Fruit fly (Drosophila melanogaster) whole organism, embryonic: Measurements from ENCODE around the gene CG2278.

Experiments used
- Atf3 ChIP-seq: fragments of 200-800 bp; sonication (Bioruptor generic); optimal IDR thresholded peaks from 3 replicates; lab custom pipeline; 2016; ENCODE audit warnings: missing biosample characterization, missing genetic modification characterization
- Bdp1 ChIP-seq: fragments of 200-800 bp; sonication (Bioruptor generic); optimal IDR thresholded peaks from 3 replicates; lab custom pipeline; 2016; ENCODE audit warnings: missing biosample characterization, missing genetic modification characterization
- CG10565 ChIP-seq: fragments of 200-800 bp; sonication (Bioruptor generic); optimal IDR thresholded peaks from 3 replicates; lab custom pipeline; 2016; ENCODE audit warnings: missing biosample characterization, mild to moderate bottlenecking, missing genetic modification characterization
- CG12104 ChIP-seq: fragments of 200-800 bp; sonication (Bioruptor generic); optimal IDR thresholded peaks from 3 replicates; lab custom pipeline; 2016; ENCODE audit warnings: missing biosample characterization, missing genetic modification characterization
- CG1233 ChIP-seq: fragments of 200-800 bp; sonication (Bioruptor generic); optimal IDR thresholded peaks from 4 replicates; lab custom pipeline; 2018; ENCODE audit warnings: missing biosample characterization, mild to moderate bottlenecking, missing genetic modification characterization
- CG15514 ChIP-seq: fragments of 200-800 bp; sonication (Bioruptor generic); optimal IDR thresholded peaks from 3 replicates; lab custom pipeline; 2017; ENCODE audit warnings: missing biosample characterization, missing genetic modification characterization, mild to moderate bottlenecking, moderate library complexity, missing genetic modification reagents
- CG1603 ChIP-seq: fragments of 200-800 bp; sonication (Bioruptor generic); optimal IDR thresholded peaks from 2 replicates; lab custom pipeline; 2019; ENCODE audit warnings: missing biosample characterization, mild to moderate bottlenecking, missing genetic modification characterization, moderate library complexity
- CG16813 ChIP-seq: fragments of 200-800 bp; sonication (Bioruptor generic); IDR thresholded peaks from 3 replicates; pipeline ENCODE4 v1.3.6; 2022; ENCODE audit warnings: missing biosample characterization, missing genetic modification characterization; ENCODE audit not compliant: partially characterized antibody
- CG18599 ChIP-seq: fragments of 200-800 bp; sonication (Bioruptor generic); optimal IDR thresholded peaks from 3 replicates; lab custom pipeline; 2017; ENCODE audit warnings: missing biosample characterization, missing genetic modification characterization, mild to moderate bottlenecking, moderate library complexity, missing genetic modification reagents
- CG2129 ChIP-seq: fragments of 200-800 bp; sonication (Bioruptor generic); IDR thresholded peaks from 2 replicates; pipeline ENCODE4 v1.3.6; 2022; ENCODE audit warnings: missing biosample characterization, missing genetic modification characterization; ENCODE audit not compliant: partially characterized antibody
- CG31365 ChIP-seq: fragments of 200-800 bp; sonication (Bioruptor generic); optimal IDR thresholded peaks from 2 replicates; lab custom pipeline; 2018; ENCODE audit warnings: missing biosample characterization, mild to moderate bottlenecking, missing genetic modification characterization
- CG3163 ChIP-seq: fragments of 200-800 bp; sonication (Bioruptor generic); optimal IDR thresholded peaks from 3 replicates; lab custom pipeline; 2016; ENCODE audit warnings: missing biosample characterization, missing genetic modification characterization
- CG3847 ChIP-seq: fragments of 200-800 bp; sonication (Bioruptor generic); IDR thresholded peaks from 2 replicates; pipeline ENCODE4 v1.3.6; 2022; ENCODE audit warnings: missing biosample characterization, missing genetic modification characterization
- CG42726 ChIP-seq: fragments of 200-800 bp; sonication (Bioruptor generic); IDR thresholded peaks from 2 replicates; pipeline ENCODE4 v1.3.6; 2022; ENCODE audit warnings: missing biosample characterization, missing genetic modification characterization; ENCODE audit not compliant: partially characterized antibody
- CG6272 ChIP-seq: fragments of 200-800 bp; sonication (Bioruptor generic); IDR thresholded peaks from 2 replicates; pipeline ENCODE4 v1.3.6; 2022; ENCODE audit warnings: missing biosample characterization, missing genetic modification characterization
- CG7357 ChIP-seq: fragments of 200-800 bp; sonication (Bioruptor generic); IDR thresholded peaks from 3 replicates; pipeline ENCODE4 v1.3.6; 2022; ENCODE audit warnings: missing biosample characterization, missing genetic modification characterization
- CG7745 ChIP-seq: fragments of 200-800 bp; sonication (Bioruptor generic); optimal IDR thresholded peaks from 2 replicates; lab custom pipeline; 2018; ENCODE audit warnings: missing biosample characterization, mild to moderate bottlenecking, missing genetic modification characterization, moderate library complexity
- CG8765 ChIP-seq: fragments of 200-800 bp; sonication (Bioruptor generic); IDR thresholded peaks from 2 replicates; pipeline ENCODE4 v1.3.6; 2022; ENCODE audit warnings: missing biosample characterization, missing genetic modification characterization
- CG9797 ChIP-seq: fragments of 200-800 bp; sonication (Bioruptor generic); optimal IDR thresholded peaks from 3 replicates; lab custom pipeline; 2018; ENCODE audit warnings: missing biosample characterization, mild to moderate bottlenecking, missing genetic modification characterization
- CG9817 ChIP-seq: fragments of 200-800 bp; sonication (Bioruptor generic); optimal IDR thresholded peaks from 2 replicates; lab custom pipeline; 2018; ENCODE audit warnings: missing biosample characterization, mild to moderate bottlenecking, missing genetic modification characterization, moderate library complexity
- CoRest ChIP-seq: fragments of 200-800 bp; sonication (Bioruptor generic); optimal IDR thresholded peaks from 3 replicates; lab custom pipeline; 2018; ENCODE audit warnings: missing biosample characterization, mild to moderate bottlenecking, missing genetic modification characterization, moderate library complexity
- D ChIP-seq, 2 experiments: fragments of 200-800 bp in 1 of 2; fragments of >200 bp in 1 of 2; sonication (Bioruptor generic) in 1 of 2; optimal IDR thresholded peaks; 2 replicates in 1 of 2; 3 replicates in 1 of 2; lab custom pipeline; 2017; ENCODE audit warnings: mild to moderate bottlenecking in 1 of 2, missing biosample characterization in 1 of 2, missing genetic modification characterization in 1 of 2, missing genetic modification reagents in 1 of 2
- Doc2 ChIP-seq: fragments of 200-800 bp; sonication (Bioruptor generic); IDR thresholded peaks from 2 replicates; pipeline ENCODE4 v1.3.6; 2022; ENCODE audit warnings: missing biosample characterization, missing genetic modification characterization
- Doc3 ChIP-seq: fragments of 200-800 bp; sonication (Bioruptor generic); IDR thresholded peaks from 3 replicates; pipeline ENCODE4 v1.3.6; 2022; ENCODE audit warnings: missing biosample characterization, missing genetic modification characterization; ENCODE audit not compliant: partially characterized antibody
- Dref ChIP-seq: fragments of 200-800 bp; sonication (Bioruptor generic); IDR thresholded peaks from 2 replicates; pipeline ENCODE4 v1.3.6; 2022; ENCODE audit warnings: missing biosample characterization, missing genetic modification characterization
- Fer2 ChIP-seq: fragments of 200-800 bp; sonication (Bioruptor generic); optimal IDR thresholded peaks from 2 replicates; lab custom pipeline; 2018; ENCODE audit warnings: missing biosample characterization, mild to moderate bottlenecking, missing genetic modification characterization, moderate library complexity
- Med ChIP-seq: fragments of 200-800 bp; sonication (Bioruptor generic); peaks from one replicate; lab custom pipeline; 2016; ENCODE audit warnings: missing biosample characterization, missing genetic modification characterization, mild to moderate bottlenecking, inconsistent platforms, moderate library complexity
- Nf-YB ChIP-seq: fragments of 200-800 bp; sonication (Bioruptor generic); optimal IDR thresholded peaks from 3 replicates; lab custom pipeline; 2019; ENCODE audit warnings: missing biosample characterization, mild to moderate bottlenecking, missing genetic modification characterization, moderate library complexity
- Oaz ChIP-seq: fragments of 200-800 bp; sonication (Bioruptor generic); IDR thresholded peaks from 2 replicates; pipeline ENCODE4 v1.3.6; 2022; ENCODE audit warnings: missing biosample characterization, missing genetic modification characterization
- Sin3A ChIP-seq: fragments of >200 bp; optimal IDR thresholded peaks from 2 replicates; lab custom pipeline; 2018
- Vsx1 ChIP-seq: fragments of 200-800 bp; sonication (Bioruptor generic); optimal IDR thresholded peaks from 2 replicates; lab custom pipeline; 2017; ENCODE audit warnings: missing biosample characterization, mild to moderate bottlenecking, missing genetic modification characterization, missing genetic modification reagents
- az2 ChIP-seq: fragments of 200-800 bp; sonication (Bioruptor generic); optimal IDR thresholded peaks from 3 replicates; lab custom pipeline; 2016; ENCODE audit warnings: missing biosample characterization, missing genetic modification characterization
- chm ChIP-seq: fragments of 200-800 bp; sonication (Bioruptor generic); IDR thresholded peaks from 2 replicates; pipeline ENCODE4 v1.3.6; 2022; ENCODE audit warnings: missing biosample characterization, missing genetic modification characterization
- crp ChIP-seq, 2 experiments: fragments of 200-800 bp; sonication (Bioruptor generic); optimal IDR thresholded peaks; 2 replicates in 1 of 2; 3 replicates in 1 of 2; lab custom pipeline; 2017; ENCODE audit warnings: missing biosample characterization in 2 of 2, missing genetic modification characterization in 2 of 2, mild to moderate bottlenecking in 1 of 2, moderate library complexity in 1 of 2
- fd102C ChIP-seq: fragments of 200-800 bp; sonication (Bioruptor generic); optimal IDR thresholded peaks from 2 replicates; lab custom pipeline; 2018; ENCODE audit warnings: missing biosample characterization, mild to moderate bottlenecking, missing genetic modification characterization, moderate library complexity
- grn ChIP-seq: fragments of 200-800 bp; sonication (Bioruptor generic); optimal IDR thresholded peaks from 3 replicates; lab custom pipeline; 2017; ENCODE audit warnings: missing biosample characterization, missing genetic modification characterization
- jigr1 ChIP-seq: fragments of 200-800 bp; sonication (Bioruptor generic); IDR thresholded peaks from 3 replicates; pipeline ENCODE4 v1.3.6; 2022; ENCODE audit warnings: missing biosample characterization, missing genetic modification characterization
- lab ChIP-seq: fragments of 200-800 bp; sonication (Bioruptor generic); optimal IDR thresholded peaks from 3 replicates; lab custom pipeline; 2017; ENCODE audit warnings: missing biosample characterization, missing genetic modification characterization, mild to moderate bottlenecking, moderate library complexity, missing genetic modification reagents
- luna ChIP-seq: fragments of 200-800 bp; sonication (Bioruptor generic); optimal IDR thresholded peaks from 2 replicates; lab custom pipeline; 2016; ENCODE audit warnings: missing biosample characterization, missing genetic modification characterization
- mam ChIP-seq: fragments of 200-800 bp; sonication (Bioruptor generic); optimal IDR thresholded peaks from 3 replicates; lab custom pipeline; 2016; ENCODE audit warnings: missing biosample characterization, missing genetic modification characterization
- nmo ChIP-seq: fragments of 200-800 bp; sonication (Bioruptor generic); optimal IDR thresholded peaks from 2 replicates; lab custom pipeline; 2018; ENCODE audit warnings: missing biosample characterization, mild to moderate bottlenecking, missing genetic modification characterization, moderate library complexity
- nom ChIP-seq: fragments of 200-800 bp; sonication (Bioruptor generic); optimal IDR thresholded peaks from 2 replicates; lab custom pipeline; 2017; ENCODE audit warnings: missing biosample characterization, missing genetic modification characterization, mild to moderate bottlenecking, moderate library complexity, missing genetic modification reagents
- oc ChIP-seq: fragments of 200-800 bp; sonication (Bioruptor generic); optimal IDR thresholded peaks from 2 replicates; lab custom pipeline; 2018; ENCODE audit warnings: missing biosample characterization, mild to moderate bottlenecking, missing genetic modification characterization, moderate library complexity
- schlank ChIP-seq: fragments of 200-800 bp; sonication (Bioruptor generic); optimal IDR thresholded peaks from 2 replicates; lab custom pipeline; 2018; ENCODE audit warnings: missing biosample characterization, mild to moderate bottlenecking, missing genetic modification characterization
- scrt ChIP-seq: fragments of 200-800 bp; sonication (Bioruptor generic); optimal IDR thresholded peaks from 2 replicates; lab custom pipeline; 2018; ENCODE audit warnings: missing biosample characterization, mild to moderate bottlenecking, missing genetic modification characterization, moderate library complexity
- sna ChIP-seq: fragments of 200-800 bp; sonication (Bioruptor generic); IDR thresholded peaks from 2 replicates; pipeline ENCODE4 v1.3.6; 2022; ENCODE audit warnings: missing biosample characterization, missing genetic modification characterization; ENCODE audit not compliant: partially characterized antibody
- ssp ChIP-seq: fragments of 200-800 bp; sonication (Bioruptor generic); IDR thresholded peaks from 2 replicates; pipeline ENCODE4 v1.3.6; 2022; ENCODE audit warnings: missing biosample characterization, missing genetic modification characterization
- zf30C ChIP-seq: fragments of 200-800 bp; sonication (Bioruptor generic); optimal IDR thresholded peaks from 3 replicates; lab custom pipeline; 2018; ENCODE audit warnings: missing biosample characterization, mild to moderate bottlenecking, missing genetic modification characterization

Gene CG2278

dm6 chrX:8129204-8129997 lies 40.7 kb downstream of the CG2278 start, which contains the start of gene CG2116 (continued):
- TF ChIP-seq chm (GFP tag; lab: Robert Waterston, UW): no peak
- no peak for TF ChIP-seq luna (GFP tag; lab: Kevin White, UChicago)
- no peak for TF ChIP-seq az2 (GFP tag; lab: Kevin White, UChicago)
- no peak for TF ChIP-seq Atf3
- no peak for TF ChIP-seq CG3847 (GFP tag; lab: Robert Waterston, UW)
- TF ChIP-seq oc: no peak
- no peak for TF ChIP-seq D (optimal IDR thresholded peaks at IDR 0.05; lab: Kevin White, UChicago)
- TF ChIP-seq D (GFP tag; optimal IDR thresholded peaks at IDR 0.05; lab: Kevin White, UChicago): no peak
- TF ChIP-seq jigr1 (GFP tag; lab: Robert Waterston, UW): no peak
- no peak for TF ChIP-seq CG31365 (tag; lab: Kevin White, UChicago)
- peak; percentile 13 for TF ChIP-seq CoRest
- TF ChIP-seq CG3163: no peak
- no peak for TF ChIP-seq mam (GFP tag; lab: Kevin White, UChicago)
- TF ChIP-seq Oaz (GFP tag; lab: Robert Waterston, UW): no peak
- TF ChIP-seq CG16813 (GFP tag; lab: Robert Waterston, UW): peak; percentile 79
- TF ChIP-seq lab (GFP tag; lab: Kevin White, UChicago): no peak
- TF ChIP-seq CG18599 (GFP tag; lab: Kevin White, UChicago): no peak
- no peak for TF ChIP-seq zf30C
- no peak for TF ChIP-seq Nf-YB (GFP tag; lab: Kevin White, UChicago)
- peak; percentile 56 for TF ChIP-seq Sin3A
- peak; percentile 57; the same call in 1 of the 2 replicates for TF ChIP-seq ssp (GFP tag; lab: Robert Waterston, UW)
- TF ChIP-seq CG6272: no peak
- 0 out of 2 replicates have a peak, but pooled peaks have one; percentile 30 for TF ChIP-seq sna (GFP tag; lab: Robert Waterston, UW)
- peak; percentile 64 for TF ChIP-seq Doc3 (GFP tag; lab: Robert Waterston, UW)
- peak; percentile 59 for TF ChIP-seq CG15514 (GFP tag; lab: Kevin White, UChicago)
- TF ChIP-seq grn: no peak
- peak; percentile 90 for TF ChIP-seq CG7745 (tag; lab: Kevin White, UChicago)
- TF ChIP-seq Med (GFP tag; lab: Kevin White, UChicago): peak; percentile 74
- peak; percentile 49 for TF ChIP-seq CG1603 (tag; lab: Kevin White, UChicago)
- no peak for TF ChIP-seq Fer2 (tag; lab: Kevin White, UChicago)
- TF ChIP-seq scrt (GFP tag; lab: Kevin White, UChicago): no peak
- peak; percentile 78 for TF ChIP-seq CG9797 (GFP tag; lab: Kevin White, UChicago)
- no peak for TF ChIP-seq CG9817 (tag; lab: Kevin White, UChicago)
- TF ChIP-seq crp (GFP tag; optimal IDR thresholded peaks at IDR 0.05; lab: Kevin White, UChicago): peak in 1 of 2 experiments; percentile 25
- TF ChIP-seq CG12104: no peak
- TF ChIP-seq CG10565: no peak
- TF ChIP-seq Vsx1: no peak
- TF ChIP-seq CG42726 (GFP tag; lab: Robert Waterston, UW): 0 out of 2 replicates have a peak, but pooled peaks have one; percentile 40
- no peak for TF ChIP-seq schlank (tag; lab: Kevin White, UChicago)
- no peak for TF ChIP-seq CG1233 (GFP tag; lab: Kevin White, UChicago)
- 0 out of 2 replicates have a peak, but pooled peaks have one; percentile 43 for TF ChIP-seq CG2129 (GFP tag; lab: Robert Waterston, UW)
- TF ChIP-seq CG7357: no peak
- no peak for TF ChIP-seq nom (GFP tag; lab: Kevin White, UChicago)
- TF ChIP-seq nmo: peak; percentile 26
- TF ChIP-seq fd102C (GFP tag; lab: Kevin White, UChicago): no peak
- TF ChIP-seq Dref (GFP tag; lab: Robert Waterston, UW): peak; percentile 59
- TF ChIP-seq Bdp1 (GFP tag; lab: Kevin White, UChicago): no peak
- no peak for TF ChIP-seq CG8765 (GFP tag; lab: Robert Waterston, UW)
- no peak for TF ChIP-seq Doc2 (GFP tag; lab: Robert Waterston, UW)
